Fruit fly (Drosophila melanogaster) S2 (cell line): ENCODE data around the gene CG10646.

ENCODE experiments used
- CG8478 ChIP-seq: fragments of >200 bp; optimal IDR thresholded peaks from 2 replicates; lab custom pipeline; 2018
- CTCF ChIP-seq, 2 experiments: fragments of >200 bp; optimal IDR thresholded peaks; 2 replicates each; lab custom pipeline; 2018

- no peak for TF ChIP-seq CTCF (optimal IDR thresholded peaks at IDR 0.05; lab: Kevin White, UChicago)
- no peak for TF ChIP-seq CG8478
These were observed 40.1 kb downstream of the CG10646 start for dm6 chr3L:12463580-12463979.
